Worm (Caenorhabditis elegans) whole organism, late embryonic: ENCODE data around the gene lys-10.

ENCODE experiments used
- F13H6.1 ChIP-seq: sonication (generic microtip); optimal IDR thresholded peaks from 2 replicates; lab custom pipeline; 2016; ENCODE audit warnings: missing genetic modification characterization, missing compliant biosample characterization
- ceh-24 ChIP-seq: sonication (generic microtip); optimal IDR thresholded peaks from 2 replicates; lab custom pipeline; 2016; ENCODE audit warnings: mild to moderate bottlenecking, missing genetic modification characterization, missing compliant biosample characterization
- ceh-48 ChIP-seq: sonication (generic microtip); optimal IDR thresholded peaks from 2 replicates; lab custom pipeline; 2016; ENCODE audit warnings: missing genetic modification characterization, inconsistent platforms, missing compliant biosample characterization
- dmd-4 ChIP-seq: sonication (generic microtip); optimal IDR thresholded peaks from 2 replicates; lab custom pipeline; 2016; ENCODE audit warnings: borderline replicate concordance, missing genetic modification characterization, missing compliant biosample characterization
- ets-4 ChIP-seq: sonication (generic microtip); optimal IDR thresholded peaks from 2 replicates; lab custom pipeline; 2016; ENCODE audit warnings: missing genetic modification characterization, missing compliant biosample characterization
- fkh-10 ChIP-seq: fragments of 150-350 bp; optimal IDR thresholded peaks from 2 replicates; lab custom pipeline; 2014; ENCODE audit warnings: missing biosample characterization, missing genetic modification reagents, missing genetic modification characterization
- hlh-15 ChIP-seq: sonication (generic microtip); optimal IDR thresholded peaks from 2 replicates; lab custom pipeline; 2016; ENCODE audit warnings: missing genetic modification characterization, missing compliant biosample characterization
- hlh-6 ChIP-seq: sonication (generic microtip); optimal IDR thresholded peaks from 2 replicates; lab custom pipeline; 2016; ENCODE audit warnings: missing genotype, missing genetic modification characterization, missing compliant biosample characterization
- lin-11 ChIP-seq: fragments of 200-800 bp; sonication (Bioruptor generic); optimal IDR thresholded peaks from 2 replicates; lab custom pipeline; 2018; ENCODE audit warnings: mild to moderate bottlenecking, missing genetic modification characterization, missing compliant biosample characterization
- nfya-1 ChIP-seq: sonication (generic microtip); optimal IDR thresholded peaks from 2 replicates; lab custom pipeline; 2017; ENCODE audit warnings: missing genetic modification characterization, mild to moderate bottlenecking, missing compliant biosample characterization, antibody characterized with exemption, moderate library complexity
- pha-2 ChIP-seq: sonication (generic microtip); optimal IDR thresholded peaks from 2 replicates; lab custom pipeline; 2017; ENCODE audit warnings: mild to moderate bottlenecking, missing genetic modification characterization, missing compliant biosample characterization
- pqm-1 ChIP-seq: sonication (generic microtip); optimal IDR thresholded peaks from 2 replicates; lab custom pipeline; 2016; ENCODE audit warnings: missing genetic modification characterization, missing compliant biosample characterization
- pros-1 ChIP-seq: fragments of 150-350 bp; optimal IDR thresholded peaks from 2 replicates; lab custom pipeline; 2014; ENCODE audit warnings: missing biosample characterization, missing genetic modification reagents, missing genetic modification characterization
- unc-3 ChIP-seq, 2 experiments: fragments of 200-800 bp in 1 of 2; sonication (Bioruptor generic) in 1 of 2; sonication (generic microtip) in 1 of 2; conservative IDR thresholded peaks in 1 of 2; optimal IDR thresholded peaks in 1 of 2; 2 replicates each; pipeline versions ENCODE4 v1.3.6 to Lab custom; 2016 to 2022; ENCODE audit warnings: missing compliant biosample characterization in 2 of 2, missing genetic modification characterization in 2 of 2, missing genetic modification reagents in 1 of 2

DNA sequence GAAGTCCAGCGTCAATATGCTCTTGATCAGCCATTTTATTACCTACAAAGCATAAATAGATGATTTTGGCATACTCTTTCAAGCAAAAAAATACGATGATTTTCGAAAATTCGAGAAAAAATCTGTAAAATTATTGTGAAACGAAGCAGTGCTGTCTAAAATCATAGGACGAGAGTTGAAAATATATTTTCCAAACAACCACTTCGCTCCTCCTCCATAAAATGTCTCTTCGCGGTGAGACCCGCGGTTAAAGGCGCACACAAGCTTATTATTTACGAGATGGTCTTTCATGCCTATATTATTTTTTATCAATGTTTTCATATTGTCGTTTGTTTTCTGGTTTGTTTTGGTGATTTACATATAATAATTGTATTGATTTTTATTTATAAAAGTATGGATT lies 46.7 kb downstream of the lys-10 start, which contains the start of gene nap-1:
- TF ChIP-seq pqm-1 (no peak), hlh-15 (tag; lab: Kevin White, UChicago) (no peak), nfya-1 (tag; lab: Kevin White, UChicago) (peak; percentile 40), pha-2 (tag; lab: Kevin White, UChicago) (no peak), pros-1 (tag; lab: Kevin White, UChicago) (no peak), F13H6.1 (tag; lab: Kevin White, UChicago) (no peak), hlh-6 (tag; lab: Kevin White, UChicago) (no peak), dmd-4 (tag; lab: Kevin White, UChicago) (no peak), unc-3 (GFP tag; conservative IDR thresholded peaks at IDR 0.05; lab: Robert Waterston, UW) (no peak), unc-3 (tag; optimal IDR thresholded peaks at IDR 0.05; lab: Kevin White, UChicago) (no peak), lin-11 (no peak), ets-4 (no peak), ceh-48 (tag; lab: Kevin White, UChicago) (no peak), fkh-10 (GFP tag; lab: Kevin White, UChicago) (no peak), ceh-24 (tag; lab: Kevin White, UChicago) (no peak)
